Worm (Caenorhabditis elegans): ENCODE results near the gene Y55F3AM.5.

DNA sequence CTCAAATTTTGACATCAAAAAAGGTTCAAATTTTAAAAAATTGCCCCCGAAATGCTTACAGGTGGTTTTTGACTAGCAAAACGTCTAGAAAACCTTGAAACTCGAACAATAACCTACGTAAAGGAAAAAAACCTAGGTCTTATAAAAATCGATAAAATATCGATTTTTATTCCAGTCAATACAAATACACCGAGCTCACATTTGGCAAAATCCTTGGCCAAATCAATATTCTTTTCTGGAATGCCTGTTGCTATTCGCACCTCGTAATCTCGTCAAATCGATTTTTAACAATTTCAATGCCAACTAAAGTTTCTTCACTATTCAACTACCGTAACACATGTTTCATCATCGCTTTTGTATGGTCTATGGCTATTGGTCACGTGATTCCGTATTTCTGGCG lies 48.0 kb downstream of the Y55F3AM.5 start:
- no peak for TF ChIP-seq ama-1 (optimal IDR thresholded peaks at IDR 0.05)
- no peak for TF ChIP-seq ets-7 (tag; optimal IDR thresholded peaks at IDR 0.05)
- no peak for TF ChIP-seq F13C5.2 (tag; optimal IDR thresholded peaks at IDR 0.05)
- no peak for TF ChIP-seq tra-4 (tag; optimal IDR thresholded peaks at IDR 0.05)
- no peak for TF ChIP-seq ceh-36 (tag; optimal IDR thresholded peaks at IDR 0.05)
- TF ChIP-seq hnd-1 (tag; optimal IDR thresholded peaks at IDR 0.05), result no peak
- TF ChIP-seq hmbx-1 (tag; optimal IDR thresholded peaks at IDR 0.05), result no peak
- TF ChIP-seq scrt-1 (GFP tag; IDR thresholded peaks at IDR 0.05), result no peak
- TF ChIP-seq hmg-4 (GFP tag; optimal IDR thresholded peaks at IDR 0.05), result no peak
- no peak for TF ChIP-seq tbx-37 (GFP tag; conservative IDR thresholded peaks at IDR 0.05)
- no peak for TF ChIP-seq pes-1 (GFP tag; IDR thresholded peaks at IDR 0.05)
- TF ChIP-seq ceh-13 (GFP tag; optimal IDR thresholded peaks at IDR 0.05), result no peak
- TF ChIP-seq flt-1 (GFP tag; IDR thresholded peaks at IDR 0.05), result no peak
